Fruit fly (Drosophila melanogaster) whole organism, embryonic: ENCODE measurements around the gene CG2540.

ENCODE experiments used
- Blimp-1 ChIP-seq: fragments of 200-800 bp; sonication (Bioruptor generic); optimal IDR thresholded peaks from 3 replicates; lab custom pipeline; 2018; ENCODE audit warnings: missing biosample characterization, missing genetic modification characterization, mild to moderate bottlenecking, moderate library complexity, missing genetic modification reagents
- CG11723 ChIP-seq: fragments of 200-800 bp; sonication (Bioruptor generic); optimal IDR thresholded peaks from 2 replicates; lab custom pipeline; 2017; ENCODE audit warnings: missing biosample characterization, mild to moderate bottlenecking, missing genetic modification characterization
- CG16779 ChIP-seq: fragments of 200-800 bp; sonication (Bioruptor generic); IDR thresholded peaks from 2 replicates; pipeline ENCODE4 v1.3.6; 2022; ENCODE audit warnings: missing biosample characterization, missing genetic modification characterization
- CG17359 ChIP-seq: fragments of 200-800 bp; sonication (Bioruptor generic); optimal IDR thresholded peaks from 3 replicates; lab custom pipeline; 2018; ENCODE audit warnings: missing biosample characterization, mild to moderate bottlenecking, missing genetic modification characterization, moderate library complexity
- CG18262 ChIP-seq: fragments of 200-800 bp; optimal IDR thresholded peaks from 3 replicates; lab custom pipeline; 2019; ENCODE audit warnings: missing biosample characterization, mild to moderate bottlenecking, missing genetic modification characterization, moderate library complexity
- CG1832 ChIP-seq: fragments of 200-800 bp; sonication (Bioruptor generic); optimal IDR thresholded peaks from 2 replicates; lab custom pipeline; 2017; ENCODE audit warnings: missing biosample characterization, mild to moderate bottlenecking, missing genetic modification characterization, inconsistent platforms
- CG2202 ChIP-seq: fragments of 200-800 bp; sonication (Bioruptor generic); optimal IDR thresholded peaks from 2 replicates; lab custom pipeline; 2018; ENCODE audit warnings: missing biosample characterization, mild to moderate bottlenecking, missing genetic modification characterization
- CG2712 ChIP-seq: fragments of 200-800 bp; optimal IDR thresholded peaks from 3 replicates; lab custom pipeline; 2019; ENCODE audit warnings: missing biosample characterization, mild to moderate bottlenecking, missing genetic modification characterization, moderate library complexity
- CG3407 ChIP-seq: fragments of 200-800 bp; sonication (Bioruptor generic); optimal IDR thresholded peaks from 2 replicates; lab custom pipeline; 2018; ENCODE audit warnings: missing biosample characterization, mild to moderate bottlenecking, missing genetic modification characterization
- CG34224 ChIP-seq: fragments of 200-800 bp; sonication (Bioruptor generic); IDR thresholded peaks from 3 replicates; pipeline ENCODE4 v1.3.6; 2022; ENCODE audit warnings: missing biosample characterization, missing genetic modification characterization; ENCODE audit not compliant: partially characterized antibody
- CG6254 ChIP-seq: fragments of 200-800 bp; sonication (Bioruptor generic); optimal IDR thresholded peaks from 3 replicates; lab custom pipeline; 2017; ENCODE audit warnings: mild to moderate bottlenecking, missing biosample characterization, missing genetic modification reagents, missing genetic modification characterization
- CG8290 ChIP-seq, 3 experiments: fragments of 200-800 bp; sonication (Bioruptor generic); optimal IDR thresholded peaks; 2 replicates each; lab custom pipeline; 2016 to 2019; ENCODE audit warnings: missing biosample characterization in 3 of 3, missing genetic modification characterization in 3 of 3, mild to moderate bottlenecking in 2 of 3, moderate library complexity in 1 of 3
- CG8924 ChIP-seq: fragments of 200-800 bp; optimal IDR thresholded peaks from 3 replicates; lab custom pipeline; 2019; ENCODE audit warnings: missing biosample characterization, mild to moderate bottlenecking, missing genetic modification characterization, moderate library complexity
- Chrac-16 ChIP-seq: fragments of 200-800 bp; sonication (Bioruptor generic); optimal IDR thresholded peaks from 3 replicates; lab custom pipeline; 2016; ENCODE audit warnings: missing biosample characterization, missing genetic modification characterization
- Dbx ChIP-seq: fragments of 200-800 bp; sonication (Bioruptor generic); IDR thresholded peaks from 3 replicates; pipeline ENCODE4 v1.3.6; 2022; ENCODE audit warnings: missing biosample characterization, missing genetic modification characterization
- Drgx ChIP-seq: fragments of 200-800 bp; sonication (Bioruptor generic); IDR thresholded peaks from 2 replicates; pipeline ENCODE4 v1.3.6; 2022; ENCODE audit warnings: missing biosample characterization, missing genetic modification characterization
- Hr51 ChIP-seq, 2 experiments: fragments of 200-800 bp; sonication (Bioruptor generic); optimal IDR thresholded peaks; 2 replicates in 1 of 2; 3 replicates in 1 of 2; lab custom pipeline; 2016 to 2018; ENCODE audit warnings: missing biosample characterization in 2 of 2, missing genetic modification characterization in 2 of 2, mild to moderate bottlenecking in 1 of 2, moderate library complexity in 1 of 2
- Hsf ChIP-seq: fragments of 200-800 bp; sonication (Bioruptor generic); optimal IDR thresholded peaks from 3 replicates; lab custom pipeline; 2016; ENCODE audit warnings: missing biosample characterization, missing genetic modification characterization
- Med ChIP-seq: fragments of 200-800 bp; sonication (Bioruptor generic); peaks from one replicate; lab custom pipeline; 2016; ENCODE audit warnings: missing biosample characterization, missing genetic modification characterization, mild to moderate bottlenecking, inconsistent platforms, moderate library complexity
- Pdp1 ChIP-seq, 2 experiments: fragments of 200-800 bp; sonication (Bioruptor generic); optimal IDR thresholded peaks; 3 replicates each; lab custom pipeline; 2016; ENCODE audit warnings: missing biosample characterization in 2 of 2, missing genetic modification characterization in 2 of 2, mild to moderate bottlenecking in 1 of 2, moderate library complexity in 1 of 2
- Side ChIP-seq: fragments of 200-800 bp; sonication (Bioruptor generic); optimal IDR thresholded peaks from 2 replicates; lab custom pipeline; 2016; ENCODE audit warnings: missing biosample characterization, missing genetic modification characterization
- Spps ChIP-seq: fragments of 200-800 bp; sonication (Bioruptor generic); optimal IDR thresholded peaks from 2 replicates; lab custom pipeline; 2018; ENCODE audit warnings: missing biosample characterization, mild to moderate bottlenecking, missing genetic modification characterization
- Xbp1 ChIP-seq: fragments of 200-800 bp; sonication (Bioruptor generic); optimal IDR thresholded peaks from 3 replicates; lab custom pipeline; 2016; ENCODE audit warnings: missing biosample characterization, mild to moderate bottlenecking, missing genetic modification characterization
- bsh ChIP-seq, 2 experiments: fragments of 200-800 bp; sonication (Bioruptor generic); optimal IDR thresholded peaks; 2 replicates each; lab custom pipeline; 2017 to 2018; ENCODE audit warnings: mild to moderate bottlenecking in 2 of 2, missing biosample characterization in 2 of 2, missing genetic modification characterization in 2 of 2, moderate library complexity in 1 of 2
- corto ChIP-seq: fragments of 200-800 bp; sonication (Bioruptor generic); optimal IDR thresholded peaks from 2 replicates; lab custom pipeline; 2016; ENCODE audit warnings: missing biosample characterization, mild to moderate bottlenecking, missing genetic modification characterization, moderate library complexity
- crc ChIP-seq: fragments of 200-800 bp; sonication (Bioruptor generic); optimal IDR thresholded peaks from 2 replicates; lab custom pipeline; 2016; ENCODE audit warnings: missing biosample characterization, missing genetic modification characterization
- crol ChIP-seq: fragments of 200-800 bp; sonication (Bioruptor generic); IDR thresholded peaks from 2 replicates; pipeline ENCODE4 v1.3.6; 2022; ENCODE audit warnings: missing biosample characterization, missing genetic modification characterization
- gcm ChIP-seq: fragments of 200-800 bp; sonication (Bioruptor generic); optimal IDR thresholded peaks from 2 replicates; lab custom pipeline; 2019; ENCODE audit warnings: missing biosample characterization, mild to moderate bottlenecking, missing genetic modification characterization, moderate library complexity
- gsb-n ChIP-seq: fragments of 200-800 bp; sonication (Bioruptor generic); optimal IDR thresholded peaks from 3 replicates; lab custom pipeline; 2018; ENCODE audit warnings: missing biosample characterization, mild to moderate bottlenecking, missing genetic modification characterization
- ind ChIP-seq: fragments of 200-800 bp; sonication (Bioruptor generic); optimal IDR thresholded peaks from 3 replicates; lab custom pipeline; 2016; ENCODE audit warnings: missing biosample characterization, missing genetic modification characterization
- nom ChIP-seq: fragments of 200-800 bp; sonication (Bioruptor generic); optimal IDR thresholded peaks from 2 replicates; lab custom pipeline; 2017; ENCODE audit warnings: missing biosample characterization, missing genetic modification characterization, mild to moderate bottlenecking, moderate library complexity, missing genetic modification reagents
- prd ChIP-seq, 3 experiments: fragments of >200 bp in 2 of 3; fragments of 200-800 bp in 1 of 3; sonication (Bioruptor generic) in 1 of 3; optimal IDR thresholded peaks in 2 of 3; IDR thresholded peaks in 1 of 3; 2 replicates in 2 of 3; 3 replicates in 1 of 3; pipeline versions ENCODE4 v1.3.6 to Lab custom; 2017 to 2022; ENCODE audit warnings: missing biosample characterization in 1 of 3, missing genetic modification characterization in 1 of 3
- sqz ChIP-seq: fragments of 200-800 bp; sonication (Bioruptor generic); optimal IDR thresholded peaks from 3 replicates; lab custom pipeline; 2018; ENCODE audit warnings: missing biosample characterization, mild to moderate bottlenecking, missing genetic modification characterization
- sr ChIP-seq: fragments of 200-800 bp; sonication (Bioruptor generic); IDR thresholded peaks from 3 replicates; pipeline ENCODE4 v1.3.6; 2022; ENCODE audit warnings: missing biosample characterization, missing genetic modification characterization
- trem ChIP-seq: fragments of 200-800 bp; optimal IDR thresholded peaks from 3 replicates; lab custom pipeline; 2019; ENCODE audit warnings: missing biosample characterization, mild to moderate bottlenecking, missing genetic modification characterization, moderate library complexity

The CG2540 gene

dm6 chrX:12673833-12674541, 44.3 kb downstream of the CG2540 start (continued):
- TF ChIP-seq CG8290 (GFP tag; optimal IDR thresholded peaks at IDR 0.05; lab: Kevin White, UChicago) (no peak), CG8290 (tag; optimal IDR thresholded peaks at IDR 0.05; lab: Kevin White, UChicago) (peak in 1 of 2 experiments; percentile 46), bsh (GFP tag; optimal IDR thresholded peaks at IDR 0.05; lab: Kevin White, UChicago) (peak in 1 of 2 experiments; percentile 28), sqz (peak; percentile 63), gcm (GFP tag; lab: Kevin White, UChicago) (peak; percentile 20), CG3407 (GFP tag; lab: Kevin White, UChicago) (peak; percentile 14), crol (0 out of 2 replicates have a peak, but pooled peaks have one; percentile 12), trem (peak; percentile 9), Chrac-16 (GFP tag; lab: Kevin White, UChicago) (no peak), CG8924 (tag; lab: Kevin White, UChicago) (peak; percentile 1), gsb-n (tag; lab: Kevin White, UChicago) (peak; percentile 19), sr (GFP tag; lab: Robert Waterston, UW) (no peak), Dbx (GFP tag; lab: Robert Waterston, UW) (no peak), CG1832 (GFP tag; lab: Kevin White, UChicago) (peak; percentile 49), corto (GFP tag; lab: Kevin White, UChicago) (peak; percentile 16), Pdp1 (GFP tag; optimal IDR thresholded peaks at IDR 0.05; lab: Kevin White, UChicago) (peak in 1 of 2 experiments; percentile 26), CG2712 (tag; lab: Kevin White, UChicago) (peak; percentile 15), Spps (tag; lab: Kevin White, UChicago) (peak; percentile 24), CG6254 (peak; percentile 14), CG2202 (tag; lab: Kevin White, UChicago) (peak; percentile 26), CG18262 (peak; percentile 41), nom (GFP tag; lab: Kevin White, UChicago) (peak; percentile 91)

- TF ChIP-seq ind (GFP tag; lab: Kevin White, UChicago) (no peak), Side (no peak), crc (GFP tag; lab: Kevin White, UChicago) (no peak), Hr51 (GFP tag; optimal IDR thresholded peaks at IDR 0.05; lab: Kevin White, UChicago) (no peak), bsh (GFP tag; optimal IDR thresholded peaks at IDR 0.05; lab: Kevin White, UChicago) (peak in 1 of 2 experiments; percentile 31), CG17359 (peak; percentile 26), Hsf (GFP tag; lab: Kevin White, UChicago) (no peak), Drgx (peak; percentile 47; the same call in 1 of the 2 replicates), Blimp-1 (GFP tag; lab: Kevin White, UChicago) (peak; percentile 48), nom (GFP tag; lab: Kevin White, UChicago) (peak; percentile 81), Xbp1 (GFP tag; lab: Kevin White, UChicago) (peak; percentile 2), prd (optimal IDR thresholded peaks at IDR 0.05; lab: Kevin White, UChicago) (no peak), prd (GFP tag; IDR thresholded peaks at IDR 0.05; lab: Robert Waterston, UW) (0 out of 3 replicates have a peak, but pooled peaks have one; percentile 12), CG11723 (GFP tag; lab: Kevin White, UChicago) (no peak), CG34224 (GFP tag; lab: Robert Waterston, UW) (no peak), Med (GFP tag; lab: Kevin White, UChicago) (peak; percentile 39), CG16779 (GFP tag; lab: Robert Waterston, UW) (no peak), sqz (peak; percentile 38)
- TF ChIP-seq, all 482 proteins: peak for 9
Measured at dm6 chrX:12675284-12675683, 45.6 kb downstream of the CG2540 start.
